Fruit fly (Drosophila melanogaster) whole organism: Measurements from ENCODE around the gene lds.

Experiments
- CG8478 ChIP-seq: fragments of >200 bp; optimal IDR thresholded peaks from 2 replicates; lab custom pipeline; 2018; ENCODE audit warnings: inconsistent platforms
- Dll ChIP-seq: fragments of >200 bp; optimal IDR thresholded peaks from 2 replicates; lab custom pipeline; 2017
- EcR ChIP-seq, 2 experiments: fragments of >200 bp; optimal IDR thresholded peaks; 2 replicates each; lab custom pipeline; 2017; ENCODE audit warnings: missing biosample characterization in 2 of 2, missing genetic modification characterization in 2 of 2, missing genetic modification reagents in 2 of 2
- pan ChIP-seq: fragments of >200 bp; optimal IDR thresholded peaks from 2 replicates; lab custom pipeline; 2017
- psq ChIP-seq: fragments of >200 bp; optimal IDR thresholded peaks from 2 replicates; lab custom pipeline; 2017
- usp ChIP-seq: fragments of >200 bp; optimal IDR thresholded peaks from 2 replicates; lab custom pipeline; 2017; ENCODE audit warnings: missing biosample characterization, missing genetic modification characterization, mixed read lengths

DNA sequence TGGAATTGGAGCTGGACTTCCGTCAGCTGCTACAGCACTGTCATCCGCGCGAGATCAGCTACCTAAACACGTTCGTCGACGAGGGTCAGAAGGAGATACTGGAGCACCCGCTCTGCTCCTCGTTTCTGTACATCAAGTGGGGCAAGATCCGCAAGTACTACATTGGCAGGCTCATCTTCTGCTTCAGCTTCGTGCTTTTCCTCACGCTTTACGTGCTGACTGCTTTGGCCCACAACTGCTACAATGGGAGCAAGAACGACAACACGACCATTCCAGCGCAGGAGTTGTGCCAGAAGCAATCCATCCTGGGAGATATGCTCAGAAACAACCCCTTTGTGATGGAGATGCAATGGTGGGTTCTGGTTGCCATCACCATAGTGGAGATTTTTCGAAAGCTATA, 21.0 kb upstream of the lds start:
- TF ChIP-seq CG8478 (no peak), usp (no peak), Dll (no peak), pan (lab: Kevin White, UChicago) (no peak), EcR (GFP tag; optimal IDR thresholded peaks at IDR 0.05; lab: Kevin White, UChicago) (no peak), psq (lab: Kevin White, UChicago) (no peak)
